Fruit fly (Drosophila melanogaster) Kc167 (cell line): ENCODE data around the gene glu.

Experiments used
- h ChIP-seq: fragments of >200 bp; optimal IDR thresholded peaks from 3 replicates; lab custom pipeline; 2018; ENCODE audit warnings: missing external identifiers
- insv ChIP-seq: fragments of >200 bp; optimal IDR thresholded peaks from 3 replicates; lab custom pipeline; 2018; ENCODE audit warnings: missing external identifiers
- psq ChIP-seq: fragments of >200 bp; optimal IDR thresholded peaks from 2 replicates; lab custom pipeline; 2017; ENCODE audit warnings: missing external identifiers
- ttk ChIP-seq: sonication (Bioruptor generic); optimal IDR thresholded peaks from 2 replicates; lab custom pipeline; 2017; ENCODE audit warnings: missing external identifiers

- no peak for TF ChIP-seq h (lab: Kevin White, UChicago)
- no peak for TF ChIP-seq insv (lab: Kevin White, UChicago)
- TF ChIP-seq ttk (lab: Kevin White, UChicago) = no peak
- TF ChIP-seq psq (lab: Kevin White, UChicago) = no peak
Observed at dm6 chr2L:16731799-16732198, 6.4 kb downstream of the glu start, which contains the start of gene Prosbeta4.
